Fruit fly (Drosophila melanogaster) whole organism, pupa: ENCODE data around the gene CG17260.

Experiments used
- CG10348 ChIP-seq: fragments of 200-800 bp; sonication (Bioruptor generic); IDR thresholded peaks from 2 replicates; pipeline ENCODE4 v1.3.6; 2022; ENCODE audit warnings: missing biosample characterization, missing genetic modification characterization
- CG12605 ChIP-seq: fragments of 200-800 bp; sonication (Bioruptor generic); IDR thresholded peaks from 2 replicates; pipeline ENCODE4 v1.3.6; 2022; ENCODE audit warnings: missing biosample characterization, missing genetic modification characterization
- CG13204 ChIP-seq: fragments of 200-800 bp; sonication (Bioruptor generic); optimal IDR thresholded peaks from 2 replicates; lab custom pipeline; 2018; ENCODE audit warnings: missing biosample characterization, mild to moderate bottlenecking, missing genetic modification characterization, moderate library complexity
- CG14655 ChIP-seq: fragments of 200-800 bp; sonication (Bioruptor generic); optimal IDR thresholded peaks from 3 replicates; lab custom pipeline; 2017; ENCODE audit warnings: mild to moderate bottlenecking, missing biosample characterization, missing genetic modification reagents, missing genetic modification characterization
- CG15710 ChIP-seq: fragments of 200-800 bp; sonication (Bioruptor generic); optimal IDR thresholded peaks from 2 replicates; lab custom pipeline; 2018; ENCODE audit warnings: missing biosample characterization, mild to moderate bottlenecking, missing genetic modification characterization, moderate library complexity
- CG17806 ChIP-seq: fragments of 200-800 bp; sonication (Bioruptor generic); optimal IDR thresholded peaks from 2 replicates; lab custom pipeline; 2018; ENCODE audit warnings: missing biosample characterization, mild to moderate bottlenecking, missing genetic modification characterization, moderate library complexity
- CG32121 ChIP-seq: fragments of 200-800 bp; sonication (Bioruptor generic); IDR thresholded peaks from 2 replicates; pipeline ENCODE4 v1.3.6; 2022; ENCODE audit warnings: missing biosample characterization, missing genetic modification characterization
- CG34367 ChIP-seq: fragments of 200-800 bp; sonication (Bioruptor generic); optimal IDR thresholded peaks from 2 replicates; lab custom pipeline; 2018; ENCODE audit warnings: missing biosample characterization, mild to moderate bottlenecking, missing genetic modification characterization
- CG4496 ChIP-seq: fragments of 200-800 bp; sonication (Bioruptor generic); IDR thresholded peaks from 3 replicates; pipeline ENCODE4 v1.3.6; 2022; ENCODE audit warnings: missing biosample characterization, missing genetic modification characterization
- CG8159 ChIP-seq: fragments of 200-800 bp; sonication (Bioruptor generic); optimal IDR thresholded peaks from 3 replicates; lab custom pipeline; 2018; ENCODE audit warnings: missing biosample characterization, mild to moderate bottlenecking, missing genetic modification characterization, moderate library complexity
- CG8301 ChIP-seq: fragments of 200-800 bp; sonication (Bioruptor generic); optimal IDR thresholded peaks from 2 replicates; lab custom pipeline; 2018; ENCODE audit warnings: missing biosample characterization, mild to moderate bottlenecking, missing genetic modification characterization
- CG9948 ChIP-seq: fragments of 200-800 bp; sonication (Bioruptor generic); optimal IDR thresholded peaks from 2 replicates; lab custom pipeline; 2018; ENCODE audit warnings: missing biosample characterization, mild to moderate bottlenecking, missing genetic modification characterization, moderate library complexity
- D1 ChIP-seq: fragments of 200-800 bp; sonication (Bioruptor generic); optimal IDR thresholded peaks from 2 replicates; lab custom pipeline; 2018; ENCODE audit warnings: missing biosample characterization, mild to moderate bottlenecking, missing genetic modification characterization, moderate library complexity
- EcR ChIP-seq: fragments of 200-800 bp; sonication (Bioruptor generic); optimal IDR thresholded peaks from 3 replicates; lab custom pipeline; 2019; ENCODE audit warnings: missing biosample characterization, missing genetic modification characterization, mild to moderate bottlenecking, moderate library complexity, missing genetic modification reagents
- Ets98B ChIP-seq: fragments of 200-800 bp; sonication (Bioruptor generic); IDR thresholded peaks from 2 replicates; pipeline ENCODE4 v1.3.6; 2022; ENCODE audit warnings: missing biosample characterization, missing genetic modification characterization
- Pif1A ChIP-seq: fragments of 200-800 bp; sonication (Bioruptor generic); optimal IDR thresholded peaks from 3 replicates; lab custom pipeline; 2016; ENCODE audit warnings: missing biosample characterization, missing genetic modification characterization
- Pif1B ChIP-seq: fragments of 200-800 bp; sonication (Bioruptor generic); optimal IDR thresholded peaks from 3 replicates; lab custom pipeline; 2016; ENCODE audit warnings: missing biosample characterization, missing genetic modification characterization
- Snoo ChIP-seq: fragments of 200-800 bp; sonication (Bioruptor generic); optimal IDR thresholded peaks from 3 replicates; lab custom pipeline; 2017; ENCODE audit warnings: missing biosample characterization, mild to moderate bottlenecking, missing genetic modification characterization, inconsistent platforms
- fd96Ca ChIP-seq: fragments of 200-800 bp; sonication (Bioruptor generic); IDR thresholded peaks from 3 replicates; pipeline ENCODE4 v1.3.6; 2022; ENCODE audit warnings: missing biosample characterization, missing genetic modification characterization
- gl ChIP-seq: fragments of 200-800 bp; sonication (Bioruptor generic); optimal IDR thresholded peaks from 2 replicates; lab custom pipeline; 2018; ENCODE audit warnings: missing biosample characterization, mild to moderate bottlenecking, missing genetic modification characterization
- rn ChIP-seq: fragments of 200-800 bp; sonication (Bioruptor generic); IDR thresholded peaks from 2 replicates; pipeline ENCODE4 v1.3.6; 2022; ENCODE audit warnings: missing biosample characterization, missing genetic modification characterization

CG17260 gene

dm6 chr2L:2999609-3000008, 37.4 kb upstream of the CG17260 start:
- 0 out of 3 replicates have a peak, but pooled peaks have one; percentile 30 for TF ChIP-seq CG4496 (GFP tag; lab: Robert Waterston, UW)
- TF ChIP-seq CG34367 = no peak
- TF ChIP-seq, all 21 proteins: peak for 1

- TF ChIP-seq CG12605 (GFP tag; lab: Robert Waterston, UW) (peak; percentile 51; the same call in 1 of the 2 replicates), CG15710 (tag; lab: Kevin White, UChicago) (no peak), rn (GFP tag; lab: Robert Waterston, UW) (no peak), CG13204 (GFP tag; lab: Kevin White, UChicago) (peak; percentile 50)
Observed at dm6 chr2L:3000517-3000934, 36.5 kb upstream of the CG17260 start.

dm6 chr2L:3001953-3002352, 35.1 kb upstream of the CG17260 start:
- TF ChIP-seq CG8301 (tag; lab: Kevin White, UChicago) (peak; percentile 69), CG8159 (tag; lab: Kevin White, UChicago) (no peak), CG13204 (GFP tag; lab: Kevin White, UChicago) (no peak), CG14655 (GFP tag; lab: Kevin White, UChicago) (no peak), Pif1A (GFP tag; lab: Kevin White, UChicago) (no peak), EcR (GFP tag; lab: Kevin White, UChicago) (no peak), CG34367 (no peak), gl (no peak), Ets98B (GFP tag; lab: Robert Waterston, UW) (peak; percentile 53; the same call in 1 of the 2 replicates), CG12605 (GFP tag; lab: Robert Waterston, UW) (peak; percentile 39; the same call in 1 of the 2 replicates), Snoo (tag; lab: Kevin White, UChicago) (no peak), CG9948 (tag; lab: Kevin White, UChicago) (peak; percentile 3), CG32121 (GFP tag; lab: Robert Waterston, UW) (peak; percentile 17; the same call in 1 of the 2 replicates), CG10348 (GFP tag; lab: Robert Waterston, UW) (no peak), D1 (no peak), CG4496 (GFP tag; lab: Robert Waterston, UW) (0 out of 3 replicates have a peak, but pooled peaks have one; percentile 47), CG17806 (tag; lab: Kevin White, UChicago) (no peak)

- TF ChIP-seq CG8301 (tag; lab: Kevin White, UChicago) (peak; percentile 90), gl (no peak), fd96Ca (GFP tag; lab: Robert Waterston, UW) (no peak), CG32121 (GFP tag; lab: Robert Waterston, UW) (peak; percentile 85), CG12605 (GFP tag; lab: Robert Waterston, UW) (no peak), CG14655 (GFP tag; lab: Kevin White, UChicago) (peak; percentile 81), CG34367 (no peak), Pif1B (no peak), Pif1A (GFP tag; lab: Kevin White, UChicago) (peak; percentile 59), Snoo (tag; lab: Kevin White, UChicago) (no peak), CG4496 (GFP tag; lab: Robert Waterston, UW) (peak; percentile 73), rn (GFP tag; lab: Robert Waterston, UW) (peak; percentile 44; the same call in 1 of the 2 replicates), EcR (GFP tag; lab: Kevin White, UChicago) (no peak), Ets98B (GFP tag; lab: Robert Waterston, UW) (peak; percentile 89), D1 (no peak), CG10348 (GFP tag; lab: Robert Waterston, UW) (peak; percentile 57; the same call in 1 of the 2 replicates)
Observed at dm6 chr2L:3003399-3003798, 33.6 kb upstream of the CG17260 start.

- TF ChIP-seq CG8159 (tag; lab: Kevin White, UChicago) (peak; percentile 41), CG9948 (tag; lab: Kevin White, UChicago) (peak; percentile 10), CG10348 (GFP tag; lab: Robert Waterston, UW) (no peak), EcR (GFP tag; lab: Kevin White, UChicago) (peak; percentile 61), CG12605 (GFP tag; lab: Robert Waterston, UW) (no peak), Ets98B (GFP tag; lab: Robert Waterston, UW) (no peak), fd96Ca (GFP tag; lab: Robert Waterston, UW) (peak; percentile 55; the same call in 2 of the 3 replicates), CG34367 (peak; percentile 25), Snoo (tag; lab: Kevin White, UChicago) (peak; percentile 11), Pif1B (peak; percentile 4), Pif1A (GFP tag; lab: Kevin White, UChicago) (peak; percentile 18), CG32121 (GFP tag; lab: Robert Waterston, UW) (no peak), D1 (no peak), CG8301 (tag; lab: Kevin White, UChicago) (no peak), CG15710 (tag; lab: Kevin White, UChicago) (peak; percentile 45), CG17806 (tag; lab: Kevin White, UChicago) (peak; percentile 53), CG13204 (GFP tag; lab: Kevin White, UChicago) (peak; percentile 33), CG4496 (GFP tag; lab: Robert Waterston, UW) (peak; percentile 44; the same call in 2 of the 3 replicates), CG14655 (GFP tag; lab: Kevin White, UChicago) (no peak), rn (GFP tag; lab: Robert Waterston, UW) (no peak), gl (peak; percentile 3)
Observed at dm6 chr2L:3004601-3005000, 32.4 kb upstream of the CG17260 start.

- TF ChIP-seq CG13204 (GFP tag; lab: Kevin White, UChicago) (no peak), gl (no peak), rn (GFP tag; lab: Robert Waterston, UW) (no peak), CG15710 (tag; lab: Kevin White, UChicago) (no peak), CG32121 (GFP tag; lab: Robert Waterston, UW) (no peak), CG10348 (GFP tag; lab: Robert Waterston, UW) (no peak), fd96Ca (GFP tag; lab: Robert Waterston, UW) (no peak), Snoo (tag; lab: Kevin White, UChicago) (no peak), CG14655 (GFP tag; lab: Kevin White, UChicago) (no peak), Pif1A (GFP tag; lab: Kevin White, UChicago) (no peak), Ets98B (GFP tag; lab: Robert Waterston, UW) (no peak), CG12605 (GFP tag; lab: Robert Waterston, UW) (no peak), CG17806 (tag; lab: Kevin White, UChicago) (no peak), D1 (no peak), Pif1B (no peak), EcR (GFP tag; lab: Kevin White, UChicago) (no peak), CG8301 (tag; lab: Kevin White, UChicago) (no peak), CG9948 (tag; lab: Kevin White, UChicago) (no peak)
Observed at dm6 chr2L:3005483-3005882, 31.5 kb upstream of the CG17260 start.
